Worm (Caenorhabditis elegans) whole organism, mixed stage, embryonic: ENCODE data around the gene sri-18.

Source experiments
- ces-1 ChIP-seq: fragments of 150-350 bp; optimal IDR thresholded peaks from 2 replicates; lab custom pipeline; 2014; ENCODE audit warnings: missing biosample characterization, missing genetic modification reagents, missing genetic modification characterization
- elt-1 ChIP-seq: sonication (generic microtip); optimal IDR thresholded peaks from 2 replicates; lab custom pipeline; 2017; ENCODE audit warnings: missing genetic modification characterization, mild to moderate bottlenecking, missing compliant biosample characterization, antibody characterized with exemption, moderate library complexity, borderline replicate concordance; ENCODE audit not compliant: insufficient read depth
- ham-2 ChIP-seq: fragments of 200-800 bp; sonication (Bioruptor generic); optimal IDR thresholded peaks from 2 replicates; lab custom pipeline; 2018; ENCODE audit warnings: mild to moderate bottlenecking, missing genetic modification characterization, missing compliant biosample characterization
- lin-32 ChIP-seq: fragments of 200-800 bp; sonication (Bioruptor generic); optimal IDR thresholded peaks from 2 replicates; lab custom pipeline; 2018; ENCODE audit warnings: mild to moderate bottlenecking, missing genetic modification characterization, missing compliant biosample characterization
- lsy-2 ChIP-seq: fragments of 150-350 bp; optimal IDR thresholded peaks from 2 replicates; lab custom pipeline; 2014; ENCODE audit warnings: missing biosample characterization, missing genetic modification characterization
- mab-5 ChIP-seq: fragments of 150-350 bp; optimal IDR thresholded peaks from 2 replicates; lab custom pipeline; 2014; ENCODE audit warnings: missing biosample characterization, missing genetic modification characterization
- nhr-12 ChIP-seq: fragments of 150-350 bp; optimal IDR thresholded peaks from 2 replicates; lab custom pipeline; 2014; ENCODE audit warnings: missing biosample characterization, missing genetic modification characterization
- nhr-28 ChIP-seq: fragments of 150-350 bp; optimal IDR thresholded peaks from 2 replicates; lab custom pipeline; 2014; ENCODE audit warnings: missing biosample characterization, missing genetic modification characterization
- nhr-76 ChIP-seq: sonication (generic microtip); optimal IDR thresholded peaks from 2 replicates; lab custom pipeline; 2017; ENCODE audit warnings: missing biosample characterization, missing genetic modification characterization
- sem-2 ChIP-seq: fragments of 200-800 bp; sonication (Bioruptor generic); optimal IDR thresholded peaks from 2 replicates; lab custom pipeline; 2018; ENCODE audit warnings: mild to moderate bottlenecking, missing genetic modification characterization, missing compliant biosample characterization
- snpc-4 ChIP-seq: fragments of 150-350 bp; optimal IDR thresholded peaks from 2 replicates; lab custom pipeline; 2014; ENCODE audit warnings: missing biosample characterization, missing genetic modification characterization
- unc-39 ChIP-seq: fragments of 150-350 bp; optimal IDR thresholded peaks from 2 replicates; lab custom pipeline; 2014; ENCODE audit warnings: missing biosample characterization, missing genetic modification characterization
- unc-62 ChIP-seq: fragments of 150-350 bp; optimal IDR thresholded peaks from 2 replicates; lab custom pipeline; 2014; ENCODE audit warnings: missing biosample characterization, missing genetic modification reagents, missing genetic modification characterization
- zip-8 ChIP-seq: fragments of 150-350 bp; optimal IDR thresholded peaks from 2 replicates; lab custom pipeline; 2014; ENCODE audit warnings: missing biosample characterization, missing genetic modification characterization

- no peak for TF ChIP-seq lsy-2 (tag; lab: Kevin White, UChicago)
- TF ChIP-seq ces-1 (GFP tag; lab: Kevin White, UChicago) = no peak
- no peak for TF ChIP-seq nhr-28 (tag; lab: Kevin White, UChicago)
- no peak for TF ChIP-seq ham-2 (GFP tag; lab: Kevin White, UChicago)
- no peak for TF ChIP-seq nhr-76 (tag; lab: Kevin White, UChicago)
- no peak for TF ChIP-seq snpc-4 (tag; lab: Kevin White, UChicago)
- no peak for TF ChIP-seq sem-2 (GFP tag; lab: Kevin White, UChicago)
- no peak for TF ChIP-seq lin-32 (GFP tag; lab: Kevin White, UChicago)
- TF ChIP-seq unc-62 (GFP tag; lab: Kevin White, UChicago) = no peak
- no peak for TF ChIP-seq nhr-12 (tag; lab: Kevin White, UChicago)
- no peak for TF ChIP-seq unc-39
- TF ChIP-seq mab-5 (tag; lab: Kevin White, UChicago) = no peak
- TF ChIP-seq elt-1 (tag; lab: Kevin White, UChicago) = no peak
- TF ChIP-seq zip-8 (tag; lab: Kevin White, UChicago) = no peak
Observed at ce11 chrV:10227333-10227732, 33.0 kb downstream of the sri-18 start, which contains the start of gene ttr-19.
